Fruit fly (Drosophila melanogaster): ENCODE measurements around the gene bbx.

bbx gene

DNA sequence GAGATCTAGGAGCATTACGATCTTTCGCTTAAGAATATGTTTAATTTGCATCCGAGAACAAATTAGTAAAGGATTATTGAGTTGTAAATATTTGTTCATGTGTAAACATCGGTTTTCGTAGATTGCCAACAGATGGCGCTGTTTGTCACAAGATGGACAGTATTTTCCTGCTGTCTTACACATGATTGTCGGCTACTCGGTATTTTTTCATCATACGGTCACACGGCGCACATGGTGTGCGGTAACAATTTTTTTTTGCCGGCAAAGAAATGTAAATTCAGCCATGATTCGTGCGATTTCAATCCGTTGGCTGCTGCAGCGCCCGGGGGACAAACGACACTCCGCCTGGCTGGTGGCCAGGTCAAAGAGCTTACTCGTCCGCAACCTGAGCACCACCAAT is at the start of gene bbx, which contains the start of gene waw:
TSS of gene bbx (plus strand) at position 151 of the 400 bp plus-strand sequence.
TSS of gene waw (plus strand) at position 151 of the 400 bp plus-strand sequence.
- no peak for TF ChIP-seq NC2β (GFP tag; optimal IDR thresholded peaks at IDR 0.05)
- no peak for TF ChIP-seq ERR (GFP tag; optimal IDR thresholded peaks at IDR 0.05)
- TF ChIP-seq NK7.1 (GFP tag; optimal IDR thresholded peaks at IDR 0.05): no peak
- no peak for TF ChIP-seq rib (GFP tag; IDR thresholded peaks at IDR 0.05)
- TF ChIP-seq CHES-1-like (GFP tag; optimal IDR thresholded peaks at IDR 0.05): peak; percentile 40
- TF ChIP-seq fd64A (GFP tag; optimal IDR thresholded peaks at IDR 0.05): no peak
- no peak for TF ChIP-seq Dip3 (GFP tag; optimal IDR thresholded peaks at IDR 0.05)
- no peak for TF ChIP-seq CG12155 (GFP tag; optimal IDR thresholded peaks at IDR 0.05)
- TF ChIP-seq unc-4 (GFP tag; IDR thresholded peaks at IDR 0.05; ENCODE audit: partially characterized antibody): no peak
- TF ChIP-seq CG18476 (GFP tag; optimal IDR thresholded peaks at IDR 0.05): no peak
- TF ChIP-seq CG12391 (tag; optimal IDR thresholded peaks at IDR 0.05): peak; percentile 11
- TF ChIP-seq wdn (GFP tag; IDR thresholded peaks at IDR 0.05): no peak
- TF ChIP-seq tio (GFP tag; optimal IDR thresholded peaks at IDR 0.05): no peak
- peak; percentile 48 for TF ChIP-seq CG15601 (tag; optimal IDR thresholded peaks at IDR 0.05)
- no peak for TF ChIP-seq CG9609 (GFP tag; optimal IDR thresholded peaks at IDR 0.05)
- TF ChIP-seq CG14050 (GFP tag; IDR thresholded peaks at IDR 0.05): no peak
- no peak for TF ChIP-seq Dek (tag; optimal IDR thresholded peaks at IDR 0.05)
- no peak for TF ChIP-seq Bgb (GFP tag; IDR thresholded peaks at IDR 0.05; ENCODE audit: partially characterized antibody)
- TF ChIP-seq CG8281 (tag; optimal IDR thresholded peaks at IDR 0.05): no peak
- no peak for TF ChIP-seq CG3281 (GFP tag; optimal IDR thresholded peaks at IDR 0.05)
- no peak for TF ChIP-seq dimm (GFP tag; IDR thresholded peaks at IDR 0.05)
- TF ChIP-seq row (GFP tag; IDR thresholded peaks at IDR 0.05): peak; percentile 16; the same call in 1 of the 3 replicates
- TF ChIP-seq wek (GFP tag; optimal IDR thresholded peaks at IDR 0.05): peak; percentile 4
- TF ChIP-seq CG8765 (GFP tag; IDR thresholded peaks at IDR 0.05): no peak
- TF ChIP-seq CG10565 (GFP tag; optimal IDR thresholded peaks at IDR 0.05): no peak
- TF ChIP-seq Neu2 (GFP tag; optimal IDR thresholded peaks at IDR 0.05; ENCODE audit: borderline replicate concordance): no peak
- TF ChIP-seq inv (GFP tag; IDR thresholded peaks at IDR 0.05; ENCODE audit: partially characterized antibody): no peak
- no peak for TF ChIP-seq CG10366 (GFP tag; IDR thresholded peaks at IDR 0.05)
- TF ChIP-seq CG14014 (GFP tag; IDR thresholded peaks at IDR 0.05): peak; percentile 19; the same call in 1 of the 2 replicates
- TF ChIP-seq CG10431 (GFP tag; optimal IDR thresholded peaks at IDR 0.05): no peak
- no peak for TF ChIP-seq CG11247 (GFP tag; IDR thresholded peaks at IDR 0.05)
- peak; percentile 6 for TF ChIP-seq CG18764 (GFP tag; optimal IDR thresholded peaks at IDR 0.05)
- 0 out of 4 replicates have a peak, but pooled peaks have one; percentile 20 for TF ChIP-seq Dll (GFP tag; IDR thresholded peaks at IDR 0.05; ENCODE audit: partially characterized antibody)
- no peak for TF ChIP-seq CG3065 (GFP tag; optimal IDR thresholded peaks at IDR 0.05)
- TF ChIP-seq vvl (GFP tag; IDR thresholded peaks at IDR 0.05): peak; percentile 59
- peak; percentile 7 for TF ChIP-seq Sry-δ (GFP tag; optimal IDR thresholded peaks at IDR 0.05)
- no peak for TF ChIP-seq CG8478 (optimal IDR thresholded peaks at IDR 0.05)
- TF ChIP-seq CG3407 (GFP tag; optimal IDR thresholded peaks at IDR 0.05): no peak
- TF ChIP-seq nerfin-2 (GFP tag; IDR thresholded peaks at IDR 0.05; ENCODE audit: partially characterized antibody): no peak
- TF ChIP-seq org-1 (GFP tag; optimal IDR thresholded peaks at IDR 0.05): no peak
- TF ChIP-seq sima (GFP tag; optimal IDR thresholded peaks at IDR 0.05): no peak
- no peak for TF ChIP-seq sim (GFP tag; IDR thresholded peaks at IDR 0.05)
- TF ChIP-seq Hr39 (optimal IDR thresholded peaks at IDR 0.05): no peak
- no peak for TF ChIP-seq CG3838 (GFP tag; optimal IDR thresholded peaks at IDR 0.05)
- no peak for TF ChIP-seq CG11560 (tag; IDR thresholded peaks at IDR 0.05)
- TF ChIP-seq sisA (GFP tag; IDR thresholded peaks at IDR 0.05): no peak
- TF ChIP-seq CG18619 (GFP tag; optimal IDR thresholded peaks at IDR 0.05): peak; percentile 6
- TF ChIP-seq onecut (GFP tag; IDR thresholded peaks at IDR 0.05): peak; percentile 48
- TF ChIP-seq CG10209 (GFP tag; optimal IDR thresholded peaks at IDR 0.05): no peak
- TF ChIP-seq croc (GFP tag; conservative IDR thresholded peaks at IDR 0.05): no peak
- TF ChIP-seq tll (GFP tag; optimal IDR thresholded peaks at IDR 0.05): no peak
- no peak for TF ChIP-seq CG1024 (GFP tag; IDR thresholded peaks at IDR 0.05)
- TF ChIP-seq HLH54F (GFP tag; optimal IDR thresholded peaks at IDR 0.05): no peak

Data from whole organism, embryonic.